Worm (Caenorhabditis elegans) whole organism, L4/young adult: ENCODE measurements around the gene asp-15.

ENCODE experiments used
- W03F9.2 ChIP-seq: fragments of 150-350 bp; optimal IDR thresholded peaks from 2 replicates; lab custom pipeline; 2014; ENCODE audit warnings: missing biosample characterization, missing genetic modification characterization
- him-1 ChIP-seq: sonication (generic microtip); optimal IDR thresholded peaks from 2 replicates; lab custom pipeline; 2016; ENCODE audit warnings: missing genotype, missing genetic modification reagents, missing genetic modification characterization, missing compliant biosample characterization

ce11 chrV:19013215-19013614 lies 31.4 kb downstream of the asp-15 start:
- TF ChIP-seq him-1 (no peak), W03F9.2 (no peak)
